Fruit fly (Drosophila melanogaster): ENCODE data around the gene CG33644.
A peak's percentile ranks its signal among the peaks of the same experiment; 100 is the strongest.

Gene CG33644

dm6 chr2L:13513331-13514261, 18.3 kb upstream of the CG33644 start (continued):
- TF ChIP-seq ewg (GFP tag; optimal IDR thresholded peaks at IDR 0.05) (peak; percentile 43), rib (GFP tag; IDR thresholded peaks at IDR 0.05) (peak; percentile 45), MTF-1 (GFP tag; optimal IDR thresholded peaks at IDR 0.05; ENCODE audit: borderline replicate concordance) (peak; percentile 35), nerfin-1 (tag; optimal IDR thresholded peaks at IDR 0.05) (peak; percentile 48), CG6765 (GFP tag; optimal IDR thresholded peaks at IDR 0.05) (peak; percentile 34), PHDP (tag; optimal IDR thresholded peaks at IDR 0.05) (peak; percentile 48), CG1529 (GFP tag; optimal IDR thresholded peaks at IDR 0.05) (peak; percentile 33), Max (GFP tag; optimal IDR thresholded peaks at IDR 0.05) (peak; percentile 50), Mrtf (GFP tag; IDR thresholded peaks at IDR 0.05) (peak; percentile 71; the same call in 2 of the 3 replicates), D (optimal IDR thresholded peaks at IDR 0.05) (no peak), D (GFP tag; optimal IDR thresholded peaks at IDR 0.05) (peak; percentile 25), CG8388 (GFP tag; optimal IDR thresholded peaks at IDR 0.05) (peak; percentile 54), CG13424 (tag; optimal IDR thresholded peaks at IDR 0.05) (peak; percentile 49), CG13287 (GFP tag; IDR thresholded peaks at IDR 0.05; ENCODE audit: partially characterized antibody) (no peak), Atf-2 (GFP tag; optimal IDR thresholded peaks at IDR 0.05) (peak; percentile 70), CG11456 (GFP tag; IDR thresholded peaks at IDR 0.05) (peak; percentile 86), CG42726 (GFP tag; IDR thresholded peaks at IDR 0.05; ENCODE audit: partially characterized antibody) (no peak), CG32767 (GFP tag; IDR thresholded peaks at IDR 0.05) (no peak), chn (GFP tag; optimal IDR thresholded peaks at IDR 0.05) (no peak), phol (tag; optimal IDR thresholded peaks at IDR 0.05) (peak; percentile 51), exex (tag; optimal IDR thresholded peaks at IDR 0.05) (no peak), dati (GFP tag; IDR thresholded peaks at IDR 0.05) (no peak), CG14667 (GFP tag; IDR thresholded peaks at IDR 0.05) (peak; percentile 49), Oli (tag; optimal IDR thresholded peaks at IDR 0.05) (peak; percentile 53), CG11696 (GFP tag; IDR thresholded peaks at IDR 0.05) (peak; percentile 51; the same call in 1 of the 2 replicates), Xbp1 (GFP tag; optimal IDR thresholded peaks at IDR 0.05) (peak; percentile 70), slp2 (GFP tag; optimal IDR thresholded peaks at IDR 0.05) (peak; percentile 37), Ets97D (GFP tag; optimal IDR thresholded peaks at IDR 0.05) (peak; percentile 10), CG2120 (GFP tag; optimal IDR thresholded peaks at IDR 0.05) (peak; percentile 78), TFAM (GFP tag; optimal IDR thresholded peaks at IDR 0.05) (peak; percentile 10), CG10209 (GFP tag; optimal IDR thresholded peaks at IDR 0.05) (peak; percentile 56), CG14050 (GFP tag; IDR thresholded peaks at IDR 0.05) (peak; percentile 58; the same call in 2 of the 3 replicates), CG8765 (GFP tag; IDR thresholded peaks at IDR 0.05) (no peak), CG17829 (tag; optimal IDR thresholded peaks at IDR 0.05) (peak; percentile 62), bbx (GFP tag; IDR thresholded peaks at IDR 0.05; ENCODE audit: partially characterized antibody) (no peak), inv (GFP tag; IDR thresholded peaks at IDR 0.05; ENCODE audit: partially characterized antibody) (no peak), CG15269 (tag; optimal IDR thresholded peaks at IDR 0.05) (peak; percentile 43), trem (tag; optimal IDR thresholded peaks at IDR 0.05) (peak; percentile 4), CG3407 (GFP tag; optimal IDR thresholded peaks at IDR 0.05) (no peak), Dll (GFP tag; IDR thresholded peaks at IDR 0.05; ENCODE audit: partially characterized antibody) (peak; percentile 51; the same call in 1 of the 4 replicates), CG9727 (GFP tag; optimal IDR thresholded peaks at IDR 0.05) (peak; percentile 16), ind (GFP tag; optimal IDR thresholded peaks at IDR 0.05) (peak; percentile 73), CG17385 (GFP tag; optimal IDR thresholded peaks at IDR 0.05) (peak; percentile 53), NC2β (GFP tag; optimal IDR thresholded peaks at IDR 0.05) (peak; percentile 32), amos (GFP tag; IDR thresholded peaks at IDR 0.05; ENCODE audit: partially characterized antibody) (peak; percentile 11; the same call in 1 of the 2 replicates), CG2712 (tag; optimal IDR thresholded peaks at IDR 0.05) (peak; percentile 63), gcm (GFP tag; optimal IDR thresholded peaks at IDR 0.05) (peak; percentile 2)

Measured in whole organism, embryonic.